Worm (Caenorhabditis elegans) whole organism, young adult: ENCODE measurements around the gene acs-11.

Source experiments
- B0019.2 ChIP-seq: fragments of 200-800 bp; sonication (Bioruptor generic); conservative IDR thresholded peaks from 2 replicates; pipeline ENCODE4 v1.3.6; 2022; ENCODE audit warnings: missing genetic modification reagents, missing genetic modification characterization, missing compliant biosample characterization
- B0336.3 ChIP-seq: fragments of 200-800 bp; sonication (Bioruptor generic); IDR thresholded peaks from 2 replicates; pipeline ENCODE4 v1.3.6; 2022; ENCODE audit warnings: missing genetic modification characterization, missing compliant biosample characterization
- C06A6.2 ChIP-seq: fragments of 200-800 bp; sonication (Bioruptor generic); conservative IDR thresholded peaks from 2 replicates; pipeline ENCODE4 v1.3.6; 2022; ENCODE audit warnings: missing genetic modification characterization, missing compliant biosample characterization
- F49E8.2 ChIP-seq: sonication (generic microtip); optimal IDR thresholded peaks from 3 replicates; lab custom pipeline; 2017; ENCODE audit warnings: missing genetic modification characterization, mild to moderate bottlenecking, missing compliant biosample characterization, antibody characterized with exemption, moderate library complexity; ENCODE audit not compliant: insufficient read depth
- K12H6.12 ChIP-seq: fragments of 200-800 bp; sonication (Bioruptor generic); optimal IDR thresholded peaks from 2 replicates; lab custom pipeline; 2018; ENCODE audit warnings: mild to moderate bottlenecking, missing genetic modification characterization, missing compliant biosample characterization
- T26A5.8 ChIP-seq: sonication (generic microtip); optimal IDR thresholded peaks from 2 replicates; lab custom pipeline; 2016; ENCODE audit warnings: missing genetic modification characterization, missing compliant biosample characterization
- Y53G8AR.9 ChIP-seq: fragments of 200-800 bp; sonication (Bioruptor generic); conservative IDR thresholded peaks from 2 replicates; pipeline ENCODE4 v1.3.6; 2022; ENCODE audit warnings: missing genetic modification reagents, missing genetic modification characterization, missing compliant biosample characterization
- Y56A3A.18 ChIP-seq: fragments of 200-800 bp; sonication (Bioruptor generic); IDR thresholded peaks from 2 replicates; pipeline ENCODE4 v1.3.6; 2022; ENCODE audit warnings: missing genetic modification reagents, missing genetic modification characterization, missing compliant biosample characterization
- Y67H2A.10 ChIP-seq: fragments of 200-800 bp; sonication (Bioruptor generic); conservative IDR thresholded peaks from 2 replicates; pipeline ENCODE4 v1.3.6; 2022; ENCODE audit warnings: missing genetic modification reagents, missing genetic modification characterization, missing compliant biosample characterization
- ZK185.1 ChIP-seq: sonication (generic microtip); optimal IDR thresholded peaks from 2 replicates; lab custom pipeline; 2016; ENCODE audit warnings: mild to moderate bottlenecking, missing genetic modification characterization, missing compliant biosample characterization; ENCODE audit not compliant: poor library complexity, severe bottlenecking
- akir-1 ChIP-seq: fragments of 200-800 bp; sonication (Bioruptor generic); optimal IDR thresholded peaks from 2 replicates; lab custom pipeline; 2018; ENCODE audit warnings: mild to moderate bottlenecking, missing genetic modification characterization, moderate library complexity, missing compliant biosample characterization
- ama-1 ChIP-seq, 3 experiments: fragments of 150-350 bp in 1 of 3; sonication (generic microtip) in 2 of 3; optimal IDR thresholded peaks; 2 replicates each; lab custom pipeline; 2014 to 2018; ENCODE audit warnings: missing biosample characterization in 2 of 3, missing genetic modification characterization in 2 of 3, missing genetic modification reagents in 2 of 3
- aptf-3 ChIP-seq: fragments of 200-800 bp; sonication (Bioruptor generic); IDR thresholded peaks from 2 replicates; pipeline ENCODE4 v1.3.6; 2022; ENCODE audit warnings: missing genetic modification characterization, missing compliant biosample characterization
- athp-1 ChIP-seq: sonication (generic microtip); optimal IDR thresholded peaks from 2 replicates; lab custom pipeline; 2017; ENCODE audit warnings: mild to moderate bottlenecking, missing genetic modification characterization, missing compliant biosample characterization
- attf-5 ChIP-seq: fragments of 200-800 bp; sonication (Bioruptor generic); optimal IDR thresholded peaks from 2 replicates; lab custom pipeline; 2018; ENCODE audit warnings: mild to moderate bottlenecking, missing genetic modification characterization, missing compliant biosample characterization
- bed-1 ChIP-seq: fragments of 200-800 bp; sonication (Bioruptor generic); IDR thresholded peaks from 2 replicates; pipeline ENCODE4 v1.3.6; 2022; ENCODE audit warnings: missing genetic modification reagents, missing genetic modification characterization, missing compliant biosample characterization
- bed-2 ChIP-seq: fragments of 200-800 bp; sonication (Bioruptor generic); IDR thresholded peaks from 2 replicates; pipeline ENCODE4 v1.3.6; 2022; ENCODE audit warnings: missing genetic modification reagents, missing genetic modification characterization, missing compliant biosample characterization
- cebp-1 ChIP-seq, 2 experiments: fragments of 200-800 bp in 1 of 2; sonication (Bioruptor generic) in 1 of 2; sonication (generic microtip) in 1 of 2; IDR thresholded peaks in 1 of 2; optimal IDR thresholded peaks in 1 of 2; 2 replicates each; pipeline versions ENCODE4 v1.3.6 to Lab custom; 2017 to 2022; ENCODE audit warnings: missing compliant biosample characterization in 2 of 2, missing genetic modification characterization in 2 of 2, mild to moderate bottlenecking in 1 of 2, missing genetic modification reagents in 1 of 2, moderate library complexity in 1 of 2
- cebp-2 ChIP-seq: fragments of 200-800 bp; sonication (Bioruptor generic); IDR thresholded peaks from 2 replicates; pipeline ENCODE4 v1.3.6; 2022; ENCODE audit warnings: missing genetic modification characterization, missing compliant biosample characterization
- ceh-58 ChIP-seq: fragments of 200-800 bp; sonication (Bioruptor generic); IDR thresholded peaks from 2 replicates; pipeline ENCODE4 v1.3.6; 2022; ENCODE audit warnings: missing genetic modification characterization, missing compliant biosample characterization
- ceh-79 ChIP-seq: sonication (generic microtip); optimal IDR thresholded peaks from 2 replicates; lab custom pipeline; 2017; ENCODE audit warnings: mild to moderate bottlenecking, missing genetic modification characterization, missing compliant biosample characterization
- chd-7 ChIP-seq: sonication (generic microtip); optimal IDR thresholded peaks from 2 replicates; lab custom pipeline; 2016; ENCODE audit warnings: mild to moderate bottlenecking, missing genetic modification characterization, moderate library complexity, missing compliant biosample characterization
- die-1 ChIP-seq: sonication (generic microtip); optimal IDR thresholded peaks from 2 replicates; lab custom pipeline; 2016; ENCODE audit warnings: missing genotype, mild to moderate bottlenecking, missing genetic modification characterization, missing compliant biosample characterization
- dox-1 ChIP-seq: fragments of 200-800 bp; sonication (Bioruptor generic); IDR thresholded peaks from 2 replicates; pipeline ENCODE4 v1.3.6; 2022; ENCODE audit warnings: missing genetic modification reagents, missing genetic modification characterization, missing compliant biosample characterization
- dpff-1 ChIP-seq: sonication (generic microtip); optimal IDR thresholded peaks from 2 replicates; lab custom pipeline; 2017; ENCODE audit warnings: mild to moderate bottlenecking, missing genetic modification characterization, missing compliant biosample characterization
- ekl-4 ChIP-seq: fragments of 200-800 bp; sonication (Bioruptor generic); IDR thresholded peaks from 2 replicates; pipeline ENCODE4 v1.3.6; 2022; ENCODE audit warnings: missing genetic modification reagents, missing genetic modification characterization, missing compliant biosample characterization
- hmg-1.2 ChIP-seq: fragments of 200-800 bp; sonication (Bioruptor generic); IDR thresholded peaks from 2 replicates; pipeline ENCODE4 v1.3.6; 2022; ENCODE audit warnings: missing genetic modification reagents, missing genetic modification characterization, missing compliant biosample characterization
- lin-40 ChIP-seq: sonication (generic microtip); optimal IDR thresholded peaks from 2 replicates; lab custom pipeline; 2016; ENCODE audit warnings: missing genetic modification characterization, mild to moderate bottlenecking, missing compliant biosample characterization, missing genotype, missing genetic modification reagents
- lsl-1 ChIP-seq: fragments of 200-800 bp; sonication (Bioruptor generic); optimal IDR thresholded peaks from 2 replicates; lab custom pipeline; 2018; ENCODE audit warnings: mild to moderate bottlenecking, missing genetic modification characterization, moderate library complexity, missing compliant biosample characterization
- madf-6 ChIP-seq: fragments of 200-800 bp; sonication (Bioruptor generic); IDR thresholded peaks from 2 replicates; pipeline ENCODE4 v1.3.6; 2022; ENCODE audit warnings: missing genetic modification reagents, missing genetic modification characterization, missing compliant biosample characterization
- madf-8 ChIP-seq: fragments of 200-800 bp; sonication (Bioruptor generic); conservative IDR thresholded peaks from 2 replicates; pipeline ENCODE4 v1.3.6; 2022; ENCODE audit warnings: missing genetic modification reagents, missing genetic modification characterization, missing compliant biosample characterization
- mel-28 ChIP-seq: sonication (generic microtip); optimal IDR thresholded peaks from 2 replicates; lab custom pipeline; 2016; ENCODE audit warnings: borderline replicate concordance, mild to moderate bottlenecking, missing genetic modification characterization, missing compliant biosample characterization
- mes-4 ChIP-seq: sonication (generic microtip); optimal IDR thresholded peaks from 2 replicates; lab custom pipeline; 2016; ENCODE audit warnings: missing genotype, missing genetic modification characterization, missing compliant biosample characterization
- nfya-2 ChIP-seq: fragments of 200-800 bp; sonication (Bioruptor generic); IDR thresholded peaks from 2 replicates; pipeline ENCODE4 v1.3.6; 2022; ENCODE audit warnings: missing genetic modification reagents, missing genetic modification characterization, missing compliant biosample characterization
- nhr-80 ChIP-seq: sonication (generic microtip); optimal IDR thresholded peaks from 2 replicates; lab custom pipeline; 2016; ENCODE audit warnings: missing genetic modification characterization, missing compliant biosample characterization
- pbrm-1 ChIP-seq: fragments of 200-800 bp; sonication (Bioruptor generic); IDR thresholded peaks from 2 replicates; pipeline ENCODE4 v1.3.6; 2022; ENCODE audit warnings: missing genetic modification reagents, missing genetic modification characterization, missing compliant biosample characterization
- rcor-1 ChIP-seq: fragments of 200-800 bp; sonication (Bioruptor generic); IDR thresholded peaks from 2 replicates; pipeline ENCODE4 v1.3.6; 2022; ENCODE audit warnings: missing genetic modification reagents, missing genetic modification characterization, missing compliant biosample characterization
- rpc-1 ChIP-seq, 2 experiments: fragments of 150-350 bp in 1 of 2; sonication (generic microtip) in 1 of 2; optimal IDR thresholded peaks; 2 replicates each; lab custom pipeline; 2014 to 2018; ENCODE audit warnings: missing biosample characterization in 1 of 2, missing genetic modification characterization in 1 of 2, missing genetic modification reagents in 1 of 2, missing genotype in 1 of 2
- sdz-38 ChIP-seq: sonication (generic microtip); optimal IDR thresholded peaks from 2 replicates; lab custom pipeline; 2016; ENCODE audit warnings: missing genotype, missing genetic modification characterization, missing compliant biosample characterization
- somi-1 ChIP-seq: fragments of 200-800 bp; sonication (Bioruptor generic); optimal IDR thresholded peaks from 2 replicates; lab custom pipeline; 2018; ENCODE audit warnings: mild to moderate bottlenecking, missing genetic modification characterization, missing compliant biosample characterization
- tlf-1 ChIP-seq: fragments of 200-800 bp; sonication (Bioruptor generic); optimal IDR thresholded peaks from 2 replicates; lab custom pipeline; 2018; ENCODE audit warnings: mild to moderate bottlenecking, missing genetic modification characterization, missing compliant biosample characterization
- ztf-25 ChIP-seq: fragments of 200-800 bp; sonication (Bioruptor generic); IDR thresholded peaks from 2 replicates; pipeline ENCODE4 v1.3.6; 2022; ENCODE audit warnings: missing genetic modification reagents, missing genetic modification characterization, missing compliant biosample characterization
- ztf-3 ChIP-seq: fragments of 200-800 bp; sonication (Bioruptor generic); optimal IDR thresholded peaks from 2 replicates; lab custom pipeline; 2018; ENCODE audit warnings: mild to moderate bottlenecking, missing genetic modification characterization, missing compliant biosample characterization
- ztf-6 ChIP-seq: fragments of 200-800 bp; sonication (Bioruptor generic); IDR thresholded peaks from 2 replicates; pipeline ENCODE4 v1.3.6; 2022; ENCODE audit warnings: missing genetic modification reagents, missing genetic modification characterization, missing compliant biosample characterization

Gene acs-11

DNA sequence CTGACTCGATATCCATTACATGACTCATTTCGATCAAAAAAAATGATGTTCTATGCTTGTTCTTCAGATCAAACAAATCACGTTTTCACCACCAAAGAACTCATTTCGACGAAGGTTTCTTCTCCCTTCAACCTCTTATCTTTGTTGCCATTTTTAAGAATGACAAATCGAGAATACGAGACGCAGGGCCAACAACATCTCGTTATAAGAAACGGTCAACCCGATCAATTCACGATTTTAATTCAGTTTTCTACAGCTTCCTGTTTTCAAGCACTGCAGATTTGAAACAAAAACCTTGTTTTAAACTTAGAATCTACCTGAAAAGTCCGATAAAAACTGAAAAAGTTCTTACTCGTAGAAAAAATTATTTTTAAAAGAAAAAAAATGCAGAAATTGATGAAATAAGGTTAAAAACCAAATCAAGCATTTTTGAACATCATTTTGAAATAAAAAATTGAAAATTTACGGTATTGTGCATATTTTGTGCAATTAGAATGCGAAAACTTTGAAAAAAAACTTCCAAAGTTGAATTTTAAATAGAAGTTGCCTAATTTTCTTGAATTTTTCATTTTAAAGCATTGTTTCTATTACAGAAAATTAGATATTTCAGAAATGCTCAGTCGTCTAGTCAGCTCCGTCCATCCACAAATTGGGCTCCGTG, at the start of gene acs-11:
acs-11 (plus strand) TSS at position 611 of the 661 bp plus-strand sequence.
- TF ChIP-seq lin-40 (tag; lab: Kevin White, UChicago), result no peak
- peak; percentile 49 for TF ChIP-seq ama-1 (optimal IDR thresholded peaks at IDR 0.05; lab: Kevin White, UChicago)
- TF ChIP-seq ama-1 (GFP tag; optimal IDR thresholded peaks at IDR 0.05; lab: Kevin White, UChicago), result no peak
- no peak for TF ChIP-seq aptf-3
- TF ChIP-seq C06A6.2 (GFP tag; lab: Robert Waterston, UW), result no peak
- no peak for TF ChIP-seq akir-1 (GFP tag; lab: Kevin White, UChicago)
- TF ChIP-seq somi-1 (GFP tag; lab: Kevin White, UChicago), result no peak
- no peak for TF ChIP-seq Y67H2A.10
- no peak for TF ChIP-seq sdz-38
- no peak for TF ChIP-seq cebp-2 (GFP tag; lab: Robert Waterston, UW)
- 0 out of 2 replicates have a peak, but pooled peaks have one; percentile 7 for TF ChIP-seq hmg-1.2 (GFP tag; lab: Robert Waterston, UW)
- no peak for TF ChIP-seq chd-7
- TF ChIP-seq lsl-1 (GFP tag; lab: Kevin White, UChicago), result no peak
- no peak for TF ChIP-seq F49E8.2 (tag; lab: Kevin White, UChicago)
- no peak for TF ChIP-seq cebp-1 (GFP tag; IDR thresholded peaks at IDR 0.05; lab: Robert Waterston, UW)
- peak; percentile 0 for TF ChIP-seq cebp-1 (tag; optimal IDR thresholded peaks at IDR 0.05; lab: Kevin White, UChicago)
- no peak for TF ChIP-seq bed-1 (GFP tag; lab: Robert Waterston, UW)
- no peak for TF ChIP-seq tlf-1 (GFP tag; lab: Kevin White, UChicago)
- peak; percentile 20; the same call in 1 of the 2 replicates for TF ChIP-seq madf-6 (GFP tag; lab: Robert Waterston, UW)
- 0 out of 2 replicates have a peak, but pooled peaks have one; percentile 43 for TF ChIP-seq Y56A3A.18 (GFP tag; lab: Robert Waterston, UW)
- TF ChIP-seq nhr-80 (tag; lab: Kevin White, UChicago), result peak; percentile 45

DNA sequence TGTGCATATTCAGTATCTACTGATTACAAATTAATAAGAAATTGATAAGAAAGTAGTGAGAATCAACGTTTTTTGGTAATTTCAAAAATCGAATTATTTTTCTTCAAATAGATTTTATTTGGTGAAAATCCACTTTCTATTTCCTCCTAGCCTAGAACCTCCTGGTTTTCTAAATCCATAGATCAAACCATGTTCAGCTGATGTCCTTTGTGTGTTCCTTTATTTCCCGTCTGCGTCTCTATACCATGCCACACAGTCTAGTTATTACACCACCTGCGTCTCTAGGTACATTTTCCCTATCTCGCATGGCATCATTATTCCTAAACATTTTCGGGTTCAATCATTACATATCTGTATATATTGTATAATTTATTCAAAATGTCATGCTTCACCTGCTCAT, 48.8 kb upstream of the acs-11 start, which contains the start of gene F10G7.5:
F10G7.5 (plus strand) TSS at position 286 of the 400 bp plus-strand sequence.
- TF ChIP-seq ztf-25 (GFP tag; lab: Robert Waterston, UW) (no peak), attf-5 (GFP tag; lab: Kevin White, UChicago) (peak; percentile 4), nhr-80 (tag; lab: Kevin White, UChicago) (peak; percentile 1), mel-28 (tag; lab: Kevin White, UChicago) (no peak), K12H6.12 (tag; lab: Kevin White, UChicago) (no peak), dox-1 (GFP tag; lab: Robert Waterston, UW) (no peak), madf-8 (no peak), hmg-1.2 (GFP tag; lab: Robert Waterston, UW) (peak; percentile 93), B0019.2 (GFP tag; lab: Robert Waterston, UW) (no peak), ztf-3 (GFP tag; lab: Kevin White, UChicago) (no peak), ekl-4 (GFP tag; lab: Robert Waterston, UW) (no peak), bed-2 (no peak)
- TF ChIP-seq, all 124 proteins: peak for 3

DNA sequence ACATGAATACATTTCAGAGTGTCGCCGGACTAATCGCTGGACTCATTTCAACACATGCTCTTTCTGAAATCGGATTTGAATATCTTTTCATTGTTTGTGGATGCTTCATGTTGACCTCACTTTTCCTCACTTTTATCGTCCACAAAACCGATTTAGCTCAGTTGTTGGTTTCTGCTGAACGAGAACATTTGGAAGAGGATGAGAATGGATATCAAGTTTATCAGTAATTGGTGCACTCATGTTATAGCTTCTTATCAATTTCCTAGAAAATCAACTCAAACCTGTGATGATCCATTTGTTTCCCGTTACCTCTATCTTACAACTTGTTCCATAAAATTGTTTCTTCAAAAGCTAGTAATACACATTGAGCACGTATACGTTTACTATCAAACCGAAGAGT, 45.9 kb upstream of the acs-11 start:
- TF ChIP-seq ceh-79 (no peak), B0336.3 (GFP tag; lab: Robert Waterston, UW) (peak; percentile 65), ztf-6 (GFP tag; lab: Robert Waterston, UW) (no peak), T26A5.8 (no peak), madf-6 (GFP tag; lab: Robert Waterston, UW) (peak; percentile 69), cebp-2 (GFP tag; lab: Robert Waterston, UW) (no peak), die-1 (no peak), mes-4 (tag; lab: Kevin White, UChicago) (no peak), ZK185.1 (tag; lab: Kevin White, UChicago) (no peak), ceh-58 (no peak), rcor-1 (0 out of 2 replicates have a peak, but pooled peaks have one; percentile 28), athp-1 (tag; lab: Kevin White, UChicago) (peak; percentile 40), nfya-2 (GFP tag; lab: Robert Waterston, UW) (no peak), rpc-1 (optimal IDR thresholded peaks at IDR 0.05; lab: Kevin White, UChicago) (no peak), rpc-1 (tag; optimal IDR thresholded peaks at IDR 0.05; lab: Kevin White, UChicago) (no peak), dpff-1 (no peak), Y53G8AR.9 (GFP tag; lab: Robert Waterston, UW) (0 out of 2 replicates have a peak, but pooled peaks have one; percentile 61), lsl-1 (GFP tag; lab: Kevin White, UChicago) (no peak), pbrm-1 (GFP tag; lab: Robert Waterston, UW) (0 out of 2 replicates have a peak, but pooled peaks have one; percentile 22)
